Worm (Caenorhabditis elegans): ENCODE data around the gene ucr-1.

DNA sequence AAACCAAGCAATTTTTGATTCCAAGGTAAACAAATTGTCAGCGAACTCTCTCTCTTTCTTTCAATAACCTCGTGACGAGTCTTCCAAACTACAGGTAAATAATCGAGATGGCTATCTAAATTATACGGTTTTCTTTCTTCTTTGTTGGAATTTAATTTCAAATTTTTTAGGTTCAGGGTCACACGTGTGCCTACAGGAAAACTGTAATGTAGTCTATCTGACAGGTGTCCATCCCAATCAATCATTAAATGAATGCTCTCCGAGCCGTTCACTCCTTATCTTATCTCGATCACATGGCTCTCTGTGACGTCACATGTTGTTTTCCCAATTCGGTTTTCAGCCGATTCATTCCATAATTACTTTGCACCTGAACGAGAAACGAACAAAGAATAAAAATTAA, 38.8 kb upstream of the ucr-1 start:
- TF ChIP-seq ref-1 (GFP tag; conservative IDR thresholded peaks at IDR 0.05) (no peak), T22C8.4 (GFP tag; IDR thresholded peaks at IDR 0.05) (no peak), cog-1 (tag; optimal IDR thresholded peaks at IDR 0.05) (no peak), ztf-29 (GFP tag; IDR thresholded peaks at IDR 0.05) (no peak), klf-2 (GFP tag; conservative IDR thresholded peaks at IDR 0.05) (no peak), flt-1 (GFP tag; IDR thresholded peaks at IDR 0.05) (no peak), med-1 (GFP tag; optimal IDR thresholded peaks at IDR 0.05; ENCODE audit: insufficient read depth) (no peak), tab-1 (GFP tag; IDR thresholded peaks at IDR 0.05) (no peak), ztf-23 (GFP tag; IDR thresholded peaks at IDR 0.05) (no peak)
